Worm (Caenorhabditis elegans): ENCODE data around the gene Y37E11B.1.
A peak's percentile ranks its signal among the peaks of the same experiment; 100 is the strongest.

The Y37E11B.1 gene

DNA sequence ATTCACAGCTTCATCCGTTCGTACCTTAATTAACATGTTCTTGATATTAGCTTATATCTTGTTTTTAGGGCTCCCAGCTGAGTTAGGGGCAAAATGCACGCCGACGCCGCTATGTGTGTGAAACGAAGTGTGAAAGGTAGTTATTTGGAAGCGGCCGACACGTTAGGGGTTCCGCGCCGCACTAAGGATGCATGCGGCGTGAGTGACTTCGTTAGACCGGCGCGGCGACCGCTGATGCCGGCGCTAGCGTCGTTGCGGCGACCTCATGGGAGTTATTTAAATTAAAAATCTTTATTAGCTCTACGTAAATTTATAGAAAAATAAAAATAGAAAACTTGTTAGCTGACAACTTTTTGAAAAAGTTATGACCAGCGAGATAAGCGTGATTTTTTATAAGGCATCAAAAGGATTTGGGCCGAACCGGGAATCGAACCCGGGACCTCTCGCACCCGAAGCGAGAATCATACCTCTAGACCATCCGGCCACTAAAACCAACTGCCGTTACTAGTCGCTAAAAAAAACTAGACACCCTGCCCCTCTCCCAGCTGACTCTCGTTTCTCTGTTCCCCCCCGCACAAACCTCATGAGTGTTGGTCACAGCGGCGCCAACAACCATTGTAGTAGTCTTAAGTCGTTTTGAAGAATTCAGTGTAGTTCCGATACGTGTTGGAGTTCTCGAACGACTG, 27.5 kb upstream of the Y37E11B.1 start:
- TF ChIP-seq ceh-82 (tag; optimal IDR thresholded peaks at IDR 0.05), result peak; percentile 20 to 63 (median 38)
- TF ChIP-seq tlp-1 (tag; optimal IDR thresholded peaks at IDR 0.05), result no peak
- TF ChIP-seq egl-13 (tag; optimal IDR thresholded peaks at IDR 0.05), result peak; percentile 26
- peak; percentile 18 for TF ChIP-seq tbx-2 (tag; optimal IDR thresholded peaks at IDR 0.05)
- TF ChIP-seq mep-1 (tag; optimal IDR thresholded peaks at IDR 0.05), result peak; percentile 47
- no peak for TF ChIP-seq nhr-28 (tag; optimal IDR thresholded peaks at IDR 0.05)
- peak; percentile 58 for TF ChIP-seq swsn-7 (tag; optimal IDR thresholded peaks at IDR 0.05)
- TF ChIP-seq skn-1 (tag; optimal IDR thresholded peaks at IDR 0.05), result peak; percentile 36
- no peak for TF ChIP-seq Y116A8C.19 (tag; optimal IDR thresholded peaks at IDR 0.05; ENCODE audit: borderline replicate concordance)
- peak; percentile 16 for TF ChIP-seq fkh-10 (GFP tag; optimal IDR thresholded peaks at IDR 0.05)
- TF ChIP-seq elt-3 (tag; optimal IDR thresholded peaks at IDR 0.05), result no peak
- peak; percentile 51 for TF ChIP-seq fos-1 (tag; optimal IDR thresholded peaks at IDR 0.05)
- peak; percentile 61 for TF ChIP-seq nhr-19 (GFP tag; conservative IDR thresholded peaks at IDR 0.05)
- no peak for TF ChIP-seq fkh-4 (tag; optimal IDR thresholded peaks at IDR 0.05; ENCODE audit: borderline replicate concordance)
- TF ChIP-seq nhr-77 (tag; optimal IDR thresholded peaks at IDR 0.05), result peak; percentile 15
- no peak for TF ChIP-seq hlh-17 (GFP tag; optimal IDR thresholded peaks at IDR 0.05; ENCODE audit: borderline replicate concordance)
- no peak for TF ChIP-seq ama-1 (optimal IDR thresholded peaks at IDR 0.05)
- TF ChIP-seq ztf-11 (tag; optimal IDR thresholded peaks at IDR 0.05), result peak in 1 of 2 experiments; percentile 20
- TF ChIP-seq nhr-71 (tag; optimal IDR thresholded peaks at IDR 0.05), result peak; percentile 72
- peak; percentile 41 for TF ChIP-seq nhr-85 (tag)
- no peak for TF ChIP-seq ceh-63 (GFP tag; optimal IDR thresholded peaks at IDR 0.05)
- TF ChIP-seq nhr-12 (tag; optimal IDR thresholded peaks at IDR 0.05), result no peak
- peak; percentile 34 to 71 for TF ChIP-seq lsy-2 (tag; optimal IDR thresholded peaks at IDR 0.05)
- no peak for TF ChIP-seq ceh-88 (GFP tag; IDR thresholded peaks at IDR 0.05)
- TF ChIP-seq grh-1 (GFP tag; IDR thresholded peaks at IDR 0.05), result no peak
- TF ChIP-seq fkh-8 (tag; optimal IDR thresholded peaks at IDR 0.05), result peak; percentile 36
- TF ChIP-seq ets-5 (GFP tag; IDR thresholded peaks at IDR 0.05), result no peak
- TF ChIP-seq lin-14 (GFP tag; optimal IDR thresholded peaks at IDR 0.05), result peak; percentile 55
- peak; percentile 53 for TF ChIP-seq nhr-20 (tag; optimal IDR thresholded peaks at IDR 0.05)
- TF ChIP-seq dpl-1 (GFP tag; optimal IDR thresholded peaks at IDR 0.05), result peak; percentile 20 to 33 (median 27)
- no peak for TF ChIP-seq sptf-1 (tag; optimal IDR thresholded peaks at IDR 0.05)
- TF ChIP-seq unc-86 (tag; optimal IDR thresholded peaks at IDR 0.05), result peak; percentile 39
- no peak for TF ChIP-seq ceh-8 (GFP tag; optimal IDR thresholded peaks at IDR 0.05)
- TF ChIP-seq nhr-84 (tag; optimal IDR thresholded peaks at IDR 0.05), result no peak
- TF ChIP-seq lin-39 (tag; optimal IDR thresholded peaks at IDR 0.05), result no peak
- TF ChIP-seq lin-13 (GFP tag; optimal IDR thresholded peaks at IDR 0.05), result no peak
- TF ChIP-seq jun-1 (tag; optimal IDR thresholded peaks at IDR 0.05), result peak; percentile 57
- TF ChIP-seq sox-4 (tag; optimal IDR thresholded peaks at IDR 0.05), result peak; percentile 13
- TF ChIP-seq zag-1 (tag; optimal IDR thresholded peaks at IDR 0.05), result no peak
- peak; percentile 70 for TF ChIP-seq nhr-90 (tag; optimal IDR thresholded peaks at IDR 0.05; ENCODE audit: poor library complexity)
- TF ChIP-seq mdl-1 (tag; optimal IDR thresholded peaks at IDR 0.05), result peak in 1 of 2 experiments; percentile 48
- peak; percentile 24 to 46 for TF ChIP-seq efl-1 (optimal IDR thresholded peaks at IDR 0.05)
- TF ChIP-seq efl-1 (GFP tag; optimal IDR thresholded peaks at IDR 0.05 in 1 of 2), result peak; percentile 45 to 93
- no peak for TF ChIP-seq mef-2 (tag; optimal IDR thresholded peaks at IDR 0.05)
- TF ChIP-seq nhr-237 (tag; optimal IDR thresholded peaks at IDR 0.05), result no peak
- TF ChIP-seq C16A3.4 (tag; optimal IDR thresholded peaks at IDR 0.05), result peak; percentile 64
- TF ChIP-seq vab-15 (tag; optimal IDR thresholded peaks at IDR 0.05), result no peak
- peak; percentile 51 to 56 for TF ChIP-seq lin-35 (GFP tag; optimal IDR thresholded peaks at IDR 0.05)
- TF ChIP-seq dsc-1 (tag; optimal IDR thresholded peaks at IDR 0.05), result peak; percentile 62
- TF ChIP-seq isw-1 (GFP tag; IDR thresholded peaks at IDR 0.05), result no peak; the same call in 1 of the 2 replicates
- peak; percentile 69 for TF ChIP-seq rnt-1 (tag; optimal IDR thresholded peaks at IDR 0.05)
- TF ChIP-seq aly-2 (tag; optimal IDR thresholded peaks at IDR 0.05), result no peak
- TF ChIP-seq snu-23 (GFP tag; optimal IDR thresholded peaks at IDR 0.05), result peak; percentile 73

Data from whole organism, L1 larva.